Worm (Caenorhabditis elegans) whole organism, L2 larva: ENCODE measurements around the gene srb-5.

Experiments used
- C34F6.9 ChIP-seq: fragments of 150-350 bp; optimal IDR thresholded peaks from 2 replicates; lab custom pipeline; 2014; ENCODE audit warnings: missing biosample characterization, missing genetic modification characterization
- F13H6.1 ChIP-seq: sonication (generic microtip); optimal IDR thresholded peaks from 2 replicates; lab custom pipeline; 2016; ENCODE audit warnings: missing genetic modification characterization, missing compliant biosample characterization
- Y55F3AM.14 ChIP-seq: fragments of 200-800 bp; sonication (Bioruptor generic); optimal IDR thresholded peaks from 2 replicates; lab custom pipeline; 2018; ENCODE audit warnings: mild to moderate bottlenecking, missing genetic modification characterization, missing compliant biosample characterization
- alr-1 ChIP-seq: fragments of 150-350 bp; optimal IDR thresholded peaks from 2 replicates; lab custom pipeline; 2014; ENCODE audit warnings: missing biosample characterization, missing genetic modification characterization
- ama-1 ChIP-seq: fragments of 150-350 bp; optimal IDR thresholded peaks from 2 replicates; lab custom pipeline; 2018; ENCODE audit warnings: inconsistent platforms
- blmp-1 ChIP-seq: sonication (generic microtip); optimal IDR thresholded peaks from 2 replicates; lab custom pipeline; 2017; ENCODE audit warnings: missing genetic modification characterization, mild to moderate bottlenecking, missing compliant biosample characterization, antibody characterized with exemption, moderate library complexity; ENCODE audit not compliant: insufficient read depth
- ceh-16 ChIP-seq: fragments of 150-350 bp; optimal IDR thresholded peaks from 2 replicates; lab custom pipeline; 2014; ENCODE audit warnings: missing biosample characterization, missing genetic modification characterization
- ceh-82 ChIP-seq: fragments of 150-350 bp; optimal IDR thresholded peaks from 2 replicates; lab custom pipeline; 2014; ENCODE audit warnings: missing biosample characterization, missing genetic modification characterization
- crh-2 ChIP-seq: sonication (generic microtip); optimal IDR thresholded peaks from 2 replicates; lab custom pipeline; 2017; ENCODE audit warnings: missing biosample characterization, missing genetic modification characterization
- dmd-4 ChIP-seq: sonication (generic microtip); optimal IDR thresholded peaks from 2 replicates; lab custom pipeline; 2017; ENCODE audit warnings: missing biosample characterization, missing genetic modification characterization
- egl-27 ChIP-seq: sonication (generic microtip); optimal IDR thresholded peaks from 3 replicates; lab custom pipeline; 2017; ENCODE audit warnings: missing biosample characterization, missing genetic modification reagents, missing genetic modification characterization
- fos-1 ChIP-seq: fragments of 150-350 bp; optimal IDR thresholded peaks from 2 replicates; lab custom pipeline; 2014; ENCODE audit warnings: missing biosample characterization, missing genetic modification characterization
- lin-13 ChIP-seq: fragments of 150-350 bp; optimal IDR thresholded peaks from 2 replicates; lab custom pipeline; 2014; ENCODE audit warnings: missing biosample characterization, missing genetic modification reagents, missing genetic modification characterization
- lin-39 ChIP-seq: fragments of 150-350 bp; optimal IDR thresholded peaks from 2 replicates; lab custom pipeline; 2014; ENCODE audit warnings: missing biosample characterization, missing genetic modification reagents, missing genetic modification characterization
- lsy-2 ChIP-seq, 2 experiments: fragments of 150-350 bp in 1 of 2; sonication (generic microtip) in 1 of 2; optimal IDR thresholded peaks; 2 replicates each; lab custom pipeline; 2014 to 2017; ENCODE audit warnings: missing biosample characterization in 2 of 2, missing genetic modification characterization in 2 of 2
- mab-5 ChIP-seq: fragments of 150-350 bp; optimal IDR thresholded peaks from 2 replicates; lab custom pipeline; 2014; ENCODE audit warnings: missing biosample characterization, missing genetic modification characterization
- mbf-1 ChIP-seq: sonication (generic microtip); optimal IDR thresholded peaks from 2 replicates; lab custom pipeline; 2017; ENCODE audit warnings: missing biosample characterization, missing genetic modification characterization
- nhr-10 ChIP-seq: sonication (generic microtip); optimal IDR thresholded peaks from 2 replicates; lab custom pipeline; 2017; ENCODE audit warnings: missing biosample characterization, missing genetic modification characterization
- nhr-11 ChIP-seq: fragments of 150-350 bp; optimal IDR thresholded peaks from 2 replicates; lab custom pipeline; 2014; ENCODE audit warnings: missing biosample characterization, missing genetic modification characterization
- nhr-12 ChIP-seq: fragments of 150-350 bp; optimal IDR thresholded peaks from 2 replicates; lab custom pipeline; 2014; ENCODE audit warnings: missing biosample characterization, missing genetic modification characterization
- nhr-129 ChIP-seq: fragments of 150-350 bp; optimal IDR thresholded peaks from 2 replicates; lab custom pipeline; 2014; ENCODE audit warnings: missing biosample characterization, missing genetic modification characterization
- nhr-21 ChIP-seq: fragments of 150-350 bp; optimal IDR thresholded peaks from 2 replicates; lab custom pipeline; 2014; ENCODE audit warnings: missing biosample characterization, missing genetic modification characterization
- nhr-23 ChIP-seq: fragments of 150-350 bp; optimal IDR thresholded peaks from 2 replicates; lab custom pipeline; 2014; ENCODE audit warnings: missing biosample characterization, missing genetic modification reagents, missing genetic modification characterization
- nhr-25 ChIP-seq: fragments of 150-350 bp; sonication (generic microtip); optimal IDR thresholded peaks from 3 replicates; lab custom pipeline; 2014; ENCODE audit warnings: missing biosample characterization, missing genetic modification characterization
- nhr-77 ChIP-seq: fragments of 150-350 bp; optimal IDR thresholded peaks from 2 replicates; lab custom pipeline; 2014; ENCODE audit warnings: missing biosample characterization, missing genetic modification characterization
- skn-1 ChIP-seq: sonication (generic microtip); optimal IDR thresholded peaks from 2 replicates; lab custom pipeline; 2017; ENCODE audit warnings: missing biosample characterization, missing genetic modification characterization
- sma-3 ChIP-seq: sonication (generic microtip); optimal IDR thresholded peaks from 2 replicates; lab custom pipeline; 2016; ENCODE audit warnings: missing genetic modification reagents, missing genetic modification characterization, missing compliant biosample characterization
- sma-9 ChIP-seq, 2 experiments: fragments of 150-350 bp in 1 of 2; sonication (generic microtip) in 1 of 2; optimal IDR thresholded peaks; 2 replicates each; lab custom pipeline; 2014 to 2016; ENCODE audit warnings: missing genetic modification characterization in 2 of 2, mild to moderate bottlenecking in 1 of 2, missing biosample characterization in 1 of 2, missing compliant biosample characterization in 1 of 2, missing genetic modification reagents in 1 of 2, moderate library complexity in 1 of 2
- snpc-4 ChIP-seq: fragments of 150-350 bp; optimal IDR thresholded peaks from 2 replicates; lab custom pipeline; 2014; ENCODE audit warnings: missing biosample characterization, missing genetic modification characterization
- unc-55 ChIP-seq: fragments of 150-350 bp; sonication (generic microtip); optimal IDR thresholded peaks from 3 replicates; lab custom pipeline; 2014; ENCODE audit warnings: missing biosample characterization, missing genetic modification reagents, missing genetic modification characterization
- unc-62 ChIP-seq: fragments of 150-350 bp; optimal IDR thresholded peaks from 2 replicates; lab custom pipeline; 2014; ENCODE audit warnings: missing biosample characterization, missing genetic modification reagents, missing genetic modification characterization
- ztf-1 ChIP-seq: fragments of 200-800 bp; sonication (Bioruptor generic); conservative IDR thresholded peaks from 2 replicates; pipeline ENCODE4 v1.3.6; 2022; ENCODE audit warnings: missing genetic modification characterization, missing compliant biosample characterization
- ztf-4 ChIP-seq: fragments of 150-350 bp; optimal IDR thresholded peaks from 2 replicates; lab custom pipeline; 2014; ENCODE audit warnings: missing biosample characterization, missing genetic modification characterization

The srb-5 gene

ce11 chrII:5180272-5180671 is 17.1 kb upstream of the srb-5 start:
- no peak for TF ChIP-seq nhr-12 (tag; lab: Kevin White, UChicago)
- TF ChIP-seq nhr-129 (tag; lab: Kevin White, UChicago) = no peak
- TF ChIP-seq Y55F3AM.14 (GFP tag; lab: Kevin White, UChicago) = no peak
- no peak for TF ChIP-seq blmp-1
- TF ChIP-seq fos-1 (tag; lab: Kevin White, UChicago) = no peak
- no peak for TF ChIP-seq nhr-11 (tag; lab: Kevin White, UChicago)
- TF ChIP-seq nhr-10 (tag; lab: Kevin White, UChicago) = no peak
- TF ChIP-seq nhr-23 = no peak
- no peak for TF ChIP-seq mab-5 (tag; lab: Kevin White, UChicago)
- TF ChIP-seq, all 48 proteins: peak for 0

ce11 chrII:5178609-5179008 is 15.4 kb upstream of the srb-5 start:
- TF ChIP-seq fos-1 (tag; lab: Kevin White, UChicago) (no peak), ama-1 (lab: Kevin White, UChicago) (peak; percentile 23)

ce11 chrII:5177902-5178301 is 14.7 kb upstream of the srb-5 start, which contains the start of gene C27D6.12:
C27D6.12 (minus strand) TSS chrII:5178002.
- TF ChIP-seq sma-9 (GFP tag; optimal IDR thresholded peaks at IDR 0.05; lab: Kevin White, UChicago) = no peak
- TF ChIP-seq sma-9 (tag; optimal IDR thresholded peaks at IDR 0.05; lab: Kevin White, UChicago) = no peak
- TF ChIP-seq nhr-25 (tag; lab: Kevin White, UChicago) = no peak
- no peak for TF ChIP-seq unc-55 (GFP tag; lab: Kevin White, UChicago)
- TF ChIP-seq lin-13 (GFP tag; lab: Kevin White, UChicago) = no peak
- no peak for TF ChIP-seq ztf-4 (tag; lab: Kevin White, UChicago)
- TF ChIP-seq dmd-4 (tag; lab: Kevin White, UChicago) = no peak
- no peak for TF ChIP-seq sma-3 (GFP tag; lab: Kevin White, UChicago)
- TF ChIP-seq nhr-77 (tag; lab: Kevin White, UChicago) = no peak
- TF ChIP-seq ceh-16 = no peak
- no peak for TF ChIP-seq snpc-4 (tag; lab: Kevin White, UChicago)
- TF ChIP-seq egl-27 (tag; lab: Kevin White, UChicago) = no peak
- no peak for TF ChIP-seq nhr-12 (tag; lab: Kevin White, UChicago)
- no peak for TF ChIP-seq crh-2 (tag; lab: Kevin White, UChicago)
- no peak for TF ChIP-seq F13H6.1 (tag; lab: Kevin White, UChicago)
- TF ChIP-seq skn-1 (tag; lab: Kevin White, UChicago) = no peak
- no peak for TF ChIP-seq lsy-2 (tag; optimal IDR thresholded peaks at IDR 0.05; lab: Kevin White, UChicago)
- TF ChIP-seq ceh-82 (tag; lab: Kevin White, UChicago) = no peak
- TF ChIP-seq mbf-1 = no peak

ce11 chrII:5176934-5177333 is 13.8 kb upstream of the srb-5 start:
- TF ChIP-seq ceh-16 = no peak
- no peak for TF ChIP-seq unc-62 (GFP tag; lab: Kevin White, UChicago)
- TF ChIP-seq blmp-1 = no peak
- TF ChIP-seq nhr-11 (tag; lab: Kevin White, UChicago) = no peak
- TF ChIP-seq ztf-1 (GFP tag; lab: Robert Waterston, UW) = no peak
- no peak for TF ChIP-seq lsy-2 (tag; optimal IDR thresholded peaks at IDR 0.05; lab: Kevin White, UChicago)

ce11 chrII:5174370-5174769 is 11.2 kb upstream of the srb-5 start, which contains the start of gene C27D6.3:
C27D6.3 (minus strand) TSS chrII:5174470.
- TF ChIP-seq unc-55 (GFP tag; lab: Kevin White, UChicago) = no peak
- TF ChIP-seq nhr-129 (tag; lab: Kevin White, UChicago) = no peak
- no peak for TF ChIP-seq fos-1 (tag; lab: Kevin White, UChicago)
- no peak for TF ChIP-seq lin-39
- no peak for TF ChIP-seq nhr-21
- TF ChIP-seq egl-27 (tag; lab: Kevin White, UChicago) = no peak
- no peak for TF ChIP-seq Y55F3AM.14 (GFP tag; lab: Kevin White, UChicago)
- no peak for TF ChIP-seq C34F6.9 (tag; lab: Kevin White, UChicago)
- no peak for TF ChIP-seq skn-1 (tag; lab: Kevin White, UChicago)
- no peak for TF ChIP-seq alr-1
